Fruit fly (Drosophila melanogaster) whole organism, embryonic: Measurements from ENCODE around the gene CG18766.

Source experiments
- Abd-B ChIP-seq: fragments of 200-800 bp; sonication (Bioruptor generic); optimal IDR thresholded peaks from 2 replicates; lab custom pipeline; 2018; ENCODE audit warnings: missing biosample characterization, mild to moderate bottlenecking, missing genetic modification characterization, moderate library complexity
- CG11247 ChIP-seq: fragments of 200-800 bp; sonication (Bioruptor generic); IDR thresholded peaks from 2 replicates; pipeline ENCODE4 v1.3.6; 2022; ENCODE audit warnings: missing biosample characterization, missing genetic modification characterization
- CG11504 ChIP-seq: fragments of 200-800 bp; sonication (Bioruptor generic); optimal IDR thresholded peaks from 3 replicates; lab custom pipeline; 2019; ENCODE audit warnings: missing biosample characterization, mild to moderate bottlenecking, missing genetic modification characterization, moderate library complexity
- CG11695 ChIP-seq: fragments of 200-800 bp; sonication (Bioruptor generic); IDR thresholded peaks from 3 replicates; pipeline ENCODE4 v1.3.6; 2022; ENCODE audit warnings: missing biosample characterization, missing genetic modification characterization
- CG12391 ChIP-seq: fragments of 200-800 bp; sonication (Bioruptor generic); optimal IDR thresholded peaks from 3 replicates; lab custom pipeline; 2018; ENCODE audit warnings: missing biosample characterization, mild to moderate bottlenecking, missing genetic modification characterization, moderate library complexity
- CG13424 ChIP-seq: fragments of 200-800 bp; sonication (Bioruptor generic); optimal IDR thresholded peaks from 2 replicates; lab custom pipeline; 2019; ENCODE audit warnings: missing biosample characterization, mild to moderate bottlenecking, missing genetic modification characterization, moderate library complexity
- CG14710 ChIP-seq: fragments of 200-800 bp; sonication (Bioruptor generic); optimal IDR thresholded peaks from 3 replicates; lab custom pipeline; 2019; ENCODE audit warnings: missing biosample characterization, mild to moderate bottlenecking, missing genetic modification characterization, moderate library complexity
- CG15696 ChIP-seq: fragments of 200-800 bp; sonication (Bioruptor generic); optimal IDR thresholded peaks from 2 replicates; lab custom pipeline; 2019; ENCODE audit warnings: missing biosample characterization, mild to moderate bottlenecking, missing genetic modification characterization, moderate library complexity
- CG16779 ChIP-seq: fragments of 200-800 bp; sonication (Bioruptor generic); IDR thresholded peaks from 2 replicates; pipeline ENCODE4 v1.3.6; 2022; ENCODE audit warnings: missing biosample characterization, missing genetic modification characterization
- CG17186 ChIP-seq: fragments of 200-800 bp; sonication (Bioruptor generic); optimal IDR thresholded peaks from 3 replicates; lab custom pipeline; 2017; ENCODE audit warnings: missing biosample characterization, missing genetic modification reagents, missing genetic modification characterization
- CG17361 ChIP-seq: fragments of 200-800 bp; sonication (Bioruptor generic); IDR thresholded peaks from 3 replicates; pipeline ENCODE4 v1.3.6; 2022; ENCODE audit warnings: missing biosample characterization, missing genetic modification characterization
- CG18476 ChIP-seq: fragments of 200-800 bp; sonication (Bioruptor generic); optimal IDR thresholded peaks from 2 replicates; lab custom pipeline; 2016; ENCODE audit warnings: missing biosample characterization, mild to moderate bottlenecking, missing genetic modification characterization
- CG18599 ChIP-seq: fragments of 200-800 bp; sonication (Bioruptor generic); optimal IDR thresholded peaks from 3 replicates; lab custom pipeline; 2017; ENCODE audit warnings: missing biosample characterization, missing genetic modification characterization, mild to moderate bottlenecking, moderate library complexity, missing genetic modification reagents
- CG2678 ChIP-seq: fragments of 200-800 bp; sonication (Bioruptor generic); optimal IDR thresholded peaks from 3 replicates; lab custom pipeline; 2019; ENCODE audit warnings: missing biosample characterization, mild to moderate bottlenecking, missing genetic modification characterization, moderate library complexity
- CG2712 ChIP-seq: fragments of 200-800 bp; optimal IDR thresholded peaks from 3 replicates; lab custom pipeline; 2019; ENCODE audit warnings: missing biosample characterization, mild to moderate bottlenecking, missing genetic modification characterization, moderate library complexity
- CG4424 ChIP-seq: fragments of 200-800 bp; sonication (Bioruptor generic); optimal IDR thresholded peaks from 3 replicates; lab custom pipeline; 2016; ENCODE audit warnings: missing biosample characterization, missing genetic modification characterization
- CG4820 ChIP-seq: fragments of 200-800 bp; sonication (Bioruptor generic); optimal IDR thresholded peaks from 3 replicates; lab custom pipeline; 2016; ENCODE audit warnings: missing biosample characterization, missing genetic modification characterization
- CG6689 ChIP-seq: fragments of 200-800 bp; sonication (Bioruptor generic); IDR thresholded peaks from 2 replicates; pipeline ENCODE4 v1.3.6; 2022; ENCODE audit warnings: missing biosample characterization, missing genetic modification characterization
- CG9215 ChIP-seq: fragments of 200-800 bp; sonication (Bioruptor generic); IDR thresholded peaks from 2 replicates; pipeline ENCODE4 v1.3.6; 2022; ENCODE audit warnings: missing biosample characterization, missing genetic modification characterization
- CG9727 ChIP-seq: fragments of 200-800 bp; sonication (Bioruptor generic); optimal IDR thresholded peaks from 3 replicates; lab custom pipeline; 2017; ENCODE audit warnings: missing biosample characterization, mild to moderate bottlenecking, missing genetic modification characterization
- CTCF ChIP-seq: fragments of 200-800 bp; sonication (Bioruptor generic); optimal IDR thresholded peaks from 2 replicates; lab custom pipeline; 2017; ENCODE audit warnings: missing biosample characterization, mild to moderate bottlenecking, missing genetic modification characterization, moderate library complexity
- D19A ChIP-seq: fragments of 200-800 bp; optimal IDR thresholded peaks from 3 replicates; lab custom pipeline; 2019; ENCODE audit warnings: missing biosample characterization, mild to moderate bottlenecking, missing genetic modification characterization, moderate library complexity
- Hr78 ChIP-seq, 2 experiments: fragments of 200-800 bp in 1 of 2; fragments of >200 bp in 1 of 2; sonication (Bioruptor generic) in 1 of 2; optimal IDR thresholded peaks; 2 replicates each; lab custom pipeline; 2017 to 2019; ENCODE audit warnings: missing biosample characterization in 2 of 2, missing genetic modification characterization in 2 of 2, mild to moderate bottlenecking in 1 of 2, moderate library complexity in 1 of 2
- Kr ChIP-seq: fragments of 200-800 bp; sonication (Bioruptor generic); optimal IDR thresholded peaks from 2 replicates; lab custom pipeline; 2017; ENCODE audit warnings: missing biosample characterization, mild to moderate bottlenecking, missing genetic modification characterization
- Ptx1 ChIP-seq: fragments of 200-800 bp; sonication (Bioruptor generic); IDR thresholded peaks from 2 replicates; pipeline ENCODE4 v1.3.6; 2022; ENCODE audit warnings: missing biosample characterization, missing genetic modification characterization
- Sox100B ChIP-seq: fragments of 200-800 bp; sonication (Bioruptor generic); optimal IDR thresholded peaks from 3 replicates; lab custom pipeline; 2018; ENCODE audit warnings: missing biosample characterization, mild to moderate bottlenecking, missing genetic modification characterization
- Xrp1 ChIP-seq: fragments of 200-800 bp; sonication (Bioruptor generic); IDR thresholded peaks from 2 replicates; pipeline ENCODE4 v1.3.6; 2022; ENCODE audit warnings: missing biosample characterization, missing genetic modification characterization
- bbx ChIP-seq: fragments of 200-800 bp; sonication (Bioruptor generic); IDR thresholded peaks from 2 replicates; pipeline ENCODE4 v1.3.6; 2022; ENCODE audit warnings: missing biosample characterization, missing genetic modification characterization; ENCODE audit not compliant: partially characterized antibody
- bcd ChIP-seq: fragments of 200-800 bp; sonication (Bioruptor generic); optimal IDR thresholded peaks from 2 replicates; lab custom pipeline; 2017; ENCODE audit warnings: missing biosample characterization, mild to moderate bottlenecking, missing genetic modification characterization
- bsh ChIP-seq, 2 experiments: fragments of 200-800 bp; sonication (Bioruptor generic); optimal IDR thresholded peaks; 2 replicates each; lab custom pipeline; 2017 to 2018; ENCODE audit warnings: mild to moderate bottlenecking in 2 of 2, missing biosample characterization in 2 of 2, missing genetic modification characterization in 2 of 2, moderate library complexity in 1 of 2
- chm ChIP-seq: fragments of 200-800 bp; sonication (Bioruptor generic); IDR thresholded peaks from 2 replicates; pipeline ENCODE4 v1.3.6; 2022; ENCODE audit warnings: missing biosample characterization, missing genetic modification characterization
- dmrt11E ChIP-seq: fragments of 200-800 bp; sonication (Bioruptor generic); optimal IDR thresholded peaks from 3 replicates; lab custom pipeline; 2018; ENCODE audit warnings: missing biosample characterization, mild to moderate bottlenecking, missing genetic modification characterization, moderate library complexity
- gem ChIP-seq: fragments of 200-800 bp; sonication (Bioruptor generic); optimal IDR thresholded peaks from 2 replicates; lab custom pipeline; 2019; ENCODE audit warnings: missing biosample characterization, mild to moderate bottlenecking, missing genetic modification characterization, moderate library complexity
- ind ChIP-seq: fragments of 200-800 bp; sonication (Bioruptor generic); optimal IDR thresholded peaks from 3 replicates; lab custom pipeline; 2016; ENCODE audit warnings: missing biosample characterization, missing genetic modification characterization
- lmd ChIP-seq: fragments of 200-800 bp; sonication (Bioruptor generic); IDR thresholded peaks from 2 replicates; pipeline ENCODE4 v1.3.6; 2022; ENCODE audit warnings: missing biosample characterization, missing genetic modification characterization
- lov ChIP-seq, 2 experiments: fragments of 200-800 bp in 1 of 2; fragments of >200 bp in 1 of 2; sonication (Bioruptor generic) in 1 of 2; IDR thresholded peaks in 1 of 2; optimal IDR thresholded peaks in 1 of 2; 2 replicates in 1 of 2; 3 replicates in 1 of 2; pipeline versions ENCODE4 v1.3.6 to Lab custom; 2017 to 2022; ENCODE audit warnings: missing biosample characterization in 1 of 2, missing genetic modification characterization in 1 of 2
- nmo ChIP-seq: fragments of 200-800 bp; sonication (Bioruptor generic); optimal IDR thresholded peaks from 2 replicates; lab custom pipeline; 2018; ENCODE audit warnings: missing biosample characterization, mild to moderate bottlenecking, missing genetic modification characterization, moderate library complexity
- pfk ChIP-seq: fragments of 200-800 bp; sonication (Bioruptor generic); optimal IDR thresholded peaks from 2 replicates; lab custom pipeline; 2018; ENCODE audit warnings: missing biosample characterization, mild to moderate bottlenecking, missing genetic modification characterization, moderate library complexity
- prd ChIP-seq, 3 experiments: fragments of >200 bp in 2 of 3; fragments of 200-800 bp in 1 of 3; sonication (Bioruptor generic) in 1 of 3; optimal IDR thresholded peaks in 2 of 3; IDR thresholded peaks in 1 of 3; 2 replicates in 2 of 3; 3 replicates in 1 of 3; pipeline versions ENCODE4 v1.3.6 to Lab custom; 2017 to 2022; ENCODE audit warnings: missing biosample characterization in 1 of 3, missing genetic modification characterization in 1 of 3
- sd ChIP-seq: fragments of 200-800 bp; sonication (Bioruptor generic); optimal IDR thresholded peaks from 3 replicates; lab custom pipeline; 2018; ENCODE audit warnings: missing biosample characterization, mild to moderate bottlenecking, missing genetic modification characterization, moderate library complexity
- seq ChIP-seq: fragments of 200-800 bp; sonication (Bioruptor generic); IDR thresholded peaks from 2 replicates; pipeline ENCODE4 v1.3.6; 2022; ENCODE audit warnings: missing biosample characterization, missing genetic modification characterization
- slbo ChIP-seq: fragments of 200-800 bp; sonication (Bioruptor generic); IDR thresholded peaks from 2 replicates; pipeline ENCODE4 v1.3.6; 2022; ENCODE audit warnings: missing biosample characterization, missing genetic modification characterization
- tap ChIP-seq: fragments of 200-800 bp; optimal IDR thresholded peaks from 3 replicates; lab custom pipeline; 2019; ENCODE audit warnings: missing biosample characterization, mild to moderate bottlenecking, missing genetic modification characterization, moderate library complexity
- trem ChIP-seq: fragments of 200-800 bp; optimal IDR thresholded peaks from 3 replicates; lab custom pipeline; 2019; ENCODE audit warnings: missing biosample characterization, mild to moderate bottlenecking, missing genetic modification characterization, moderate library complexity
- unpg ChIP-seq: fragments of 200-800 bp; sonication (Bioruptor generic); optimal IDR thresholded peaks from 3 replicates; lab custom pipeline; 2018; ENCODE audit warnings: missing biosample characterization, mild to moderate bottlenecking, missing genetic modification characterization, moderate library complexity
- vvl ChIP-seq: fragments of 200-800 bp; sonication (Bioruptor generic); IDR thresholded peaks from 2 replicates; pipeline ENCODE4 v1.3.6; 2022; ENCODE audit warnings: missing biosample characterization, missing genetic modification characterization
- zen ChIP-seq: fragments of 200-800 bp; sonication (Bioruptor generic); optimal IDR thresholded peaks from 3 replicates; lab custom pipeline; 2018; ENCODE audit warnings: missing biosample characterization, mild to moderate bottlenecking, missing genetic modification characterization, moderate library complexity

Gene CG18766

dm6 chr3R:27204694-27205414 lies 40.2 kb downstream of the CG18766 start (continued):
- TF ChIP-seq CG15696 (tag; lab: Kevin White, UChicago), result peak; percentile 53
- TF ChIP-seq pfk, result no peak
- TF ChIP-seq Hr78 (GFP tag; optimal IDR thresholded peaks at IDR 0.05; lab: Kevin White, UChicago), result peak in 1 of 2 experiments; percentile 15
- 0 out of 2 replicates have a peak, but pooled peaks have one; percentile 20 for TF ChIP-seq lmd (GFP tag; lab: Robert Waterston, UW)
- peak; percentile 61 for TF ChIP-seq dmrt11E (tag; lab: Kevin White, UChicago)
- TF ChIP-seq CG18599 (GFP tag; lab: Kevin White, UChicago), result peak; percentile 10
- TF ChIP-seq Ptx1 (GFP tag; lab: Robert Waterston, UW), result 0 out of 2 replicates have a peak, but pooled peaks have one; percentile 13
- peak; percentile 6 for TF ChIP-seq tap (tag; lab: Kevin White, UChicago)
- TF ChIP-seq prd (optimal IDR thresholded peaks at IDR 0.05; lab: Kevin White, UChicago), result no peak
- TF ChIP-seq prd (GFP tag; IDR thresholded peaks at IDR 0.05; lab: Robert Waterston, UW), result peak; percentile 51; the same call in 2 of the 3 replicates
- 0 out of 2 replicates have a peak, but pooled peaks have one; percentile 8 for TF ChIP-seq seq (GFP tag; lab: Robert Waterston, UW)
- TF ChIP-seq CG11695 (GFP tag; lab: Robert Waterston, UW), result 0 out of 3 replicates have a peak, but pooled peaks have one; percentile 27
- TF ChIP-seq bsh (GFP tag; optimal IDR thresholded peaks at IDR 0.05; lab: Kevin White, UChicago), result peak in 1 of 2 experiments; percentile 31
- 0 out of 3 replicates have a peak, but pooled peaks have one; percentile 19 for TF ChIP-seq CG17361 (GFP tag; lab: Robert Waterston, UW)
- TF ChIP-seq CG17186 (GFP tag; lab: Kevin White, UChicago), result no peak
- no peak for TF ChIP-seq bbx (GFP tag; lab: Robert Waterston, UW)
- TF ChIP-seq bcd, result peak; percentile 25
- TF ChIP-seq CG16779 (GFP tag; lab: Robert Waterston, UW), result no peak
- TF ChIP-seq CG13424 (tag; lab: Kevin White, UChicago), result peak; percentile 0
- TF ChIP-seq CTCF (GFP tag; lab: Kevin White, UChicago), result no peak
- TF ChIP-seq vvl (GFP tag; lab: Robert Waterston, UW), result 0 out of 2 replicates have a peak, but pooled peaks have one; percentile 15
- peak; percentile 31 for TF ChIP-seq trem
- peak; percentile 33 for TF ChIP-seq D19A (tag; lab: Kevin White, UChicago)
- peak; percentile 50 for TF ChIP-seq CG14710 (tag; lab: Kevin White, UChicago)
- peak; percentile 14 for TF ChIP-seq CG12391
- TF ChIP-seq CG2712 (tag; lab: Kevin White, UChicago), result peak; percentile 66
- peak; percentile 33 for TF ChIP-seq Sox100B (GFP tag; lab: Kevin White, UChicago)
- peak; percentile 31 for TF ChIP-seq CG2678 (tag; lab: Kevin White, UChicago)
- no peak for TF ChIP-seq lov (optimal IDR thresholded peaks at IDR 0.05; lab: Kevin White, UChicago)
- peak; percentile 26; the same call in 1 of the 3 replicates for TF ChIP-seq lov (GFP tag; IDR thresholded peaks at IDR 0.05; lab: Robert Waterston, UW)
- peak; percentile 5 for TF ChIP-seq CG4820 (GFP tag; lab: Kevin White, UChicago)
- no peak for TF ChIP-seq CG9215
- no peak for TF ChIP-seq CG11247 (GFP tag; lab: Robert Waterston, UW)
- no peak for TF ChIP-seq chm (GFP tag; lab: Robert Waterston, UW)
- peak; percentile 1 for TF ChIP-seq sd
- TF ChIP-seq CG6689, result 0 out of 2 replicates have a peak, but pooled peaks have one; percentile 33
- peak; percentile 33 for TF ChIP-seq zen
- peak; percentile 96 for TF ChIP-seq CG18476 (GFP tag; lab: Kevin White, UChicago)
- peak; percentile 45; the same call in 1 of the 2 replicates for TF ChIP-seq Xrp1
- no peak for TF ChIP-seq unpg
- peak; percentile 35 for TF ChIP-seq CG9727 (GFP tag; lab: Kevin White, UChicago)
- peak; percentile 31 for TF ChIP-seq Abd-B (GFP tag; lab: Kevin White, UChicago)
- TF ChIP-seq nmo (GFP tag; lab: Kevin White, UChicago), result peak; percentile 29
- TF ChIP-seq slbo (GFP tag; lab: Robert Waterston, UW), result peak; percentile 30; the same call in 1 of the 2 replicates
- TF ChIP-seq CG4424 (GFP tag; lab: Kevin White, UChicago), result peak; percentile 27
- peak; percentile 14 for TF ChIP-seq ind (GFP tag; lab: Kevin White, UChicago)
- TF ChIP-seq Kr (GFP tag; lab: Kevin White, UChicago), result no peak
- TF ChIP-seq gem (tag; lab: Kevin White, UChicago), result peak; percentile 47
- TF ChIP-seq CG11504 (tag; lab: Kevin White, UChicago), result peak; percentile 50
